Worm (Caenorhabditis elegans) whole organism, late embryonic: ENCODE measurements around the gene B0457.6.

Experiments
- C08G9.2 ChIP-seq: sonication (generic microtip); optimal IDR thresholded peaks from 2 replicates; lab custom pipeline; 2016; ENCODE audit warnings: mild to moderate bottlenecking, missing genetic modification characterization, moderate library complexity, missing compliant biosample characterization
- K09A11.1 ChIP-seq: sonication (generic microtip); optimal IDR thresholded peaks from 2 replicates; lab custom pipeline; 2017; ENCODE audit warnings: antibody characterized with exemption, mild to moderate bottlenecking, missing genetic modification characterization, missing compliant biosample characterization; ENCODE audit not compliant: insufficient read depth
- Y22D7AL.16 ChIP-seq: sonication (generic microtip); optimal IDR thresholded peaks from 2 replicates; lab custom pipeline; 2016; ENCODE audit warnings: missing genetic modification characterization, missing compliant biosample characterization
- ceh-18 ChIP-seq: sonication (generic microtip); optimal IDR thresholded peaks from 2 replicates; lab custom pipeline; 2016; ENCODE audit warnings: missing genetic modification characterization, missing compliant biosample characterization
- ceh-2 ChIP-seq: sonication (generic microtip); optimal IDR thresholded peaks from 2 replicates; lab custom pipeline; 2016; ENCODE audit warnings: missing genotype, missing genetic modification characterization, missing compliant biosample characterization
- ceh-24 ChIP-seq: sonication (generic microtip); optimal IDR thresholded peaks from 2 replicates; lab custom pipeline; 2016; ENCODE audit warnings: mild to moderate bottlenecking, missing genetic modification characterization, missing compliant biosample characterization
- ceh-31 ChIP-seq: sonication (generic microtip); optimal IDR thresholded peaks from 2 replicates; lab custom pipeline; 2016; ENCODE audit warnings: missing genetic modification characterization, missing compliant biosample characterization
- ceh-34 ChIP-seq: sonication (generic microtip); optimal IDR thresholded peaks from 2 replicates; lab custom pipeline; 2016; ENCODE audit warnings: mild to moderate bottlenecking, missing genetic modification characterization, missing compliant biosample characterization
- ceh-45 ChIP-seq: fragments of 200-800 bp; sonication (Bioruptor generic); IDR thresholded peaks from 2 replicates; pipeline ENCODE4 v1.3.6; 2022; ENCODE audit warnings: missing genetic modification reagents, missing genetic modification characterization, missing compliant biosample characterization
- ceh-48 ChIP-seq: sonication (generic microtip); optimal IDR thresholded peaks from 2 replicates; lab custom pipeline; 2016; ENCODE audit warnings: missing genetic modification characterization, inconsistent platforms, missing compliant biosample characterization
- dmd-4 ChIP-seq: sonication (generic microtip); optimal IDR thresholded peaks from 2 replicates; lab custom pipeline; 2016; ENCODE audit warnings: borderline replicate concordance, missing genetic modification characterization, missing compliant biosample characterization
- elt-2 ChIP-seq: sonication (generic microtip); optimal IDR thresholded peaks from 2 replicates; lab custom pipeline; 2016; ENCODE audit warnings: missing genetic modification reagents, missing genetic modification characterization, missing compliant biosample characterization
- ets-4 ChIP-seq: sonication (generic microtip); optimal IDR thresholded peaks from 2 replicates; lab custom pipeline; 2016; ENCODE audit warnings: missing genetic modification characterization, missing compliant biosample characterization
- eyg-1 ChIP-seq: sonication (generic microtip); optimal IDR thresholded peaks from 2 replicates; lab custom pipeline; 2016; ENCODE audit warnings: missing genotype, missing genetic modification characterization, missing compliant biosample characterization
- fax-1 ChIP-seq: sonication (generic microtip); optimal IDR thresholded peaks from 2 replicates; lab custom pipeline; 2016; ENCODE audit warnings: missing genotype, missing genetic modification characterization, missing compliant biosample characterization
- fkh-6 ChIP-seq: sonication (generic microtip); optimal IDR thresholded peaks from 2 replicates; lab custom pipeline; 2016; ENCODE audit warnings: missing genetic modification characterization, missing compliant biosample characterization
- hlh-13 ChIP-seq: fragments of 200-800 bp; sonication (Bioruptor generic); optimal IDR thresholded peaks from 2 replicates; lab custom pipeline; 2018; ENCODE audit warnings: mild to moderate bottlenecking, missing genetic modification characterization, missing compliant biosample characterization
- hlh-15 ChIP-seq: sonication (generic microtip); optimal IDR thresholded peaks from 2 replicates; lab custom pipeline; 2016; ENCODE audit warnings: missing genetic modification characterization, missing compliant biosample characterization
- lin-11 ChIP-seq: fragments of 200-800 bp; sonication (Bioruptor generic); optimal IDR thresholded peaks from 2 replicates; lab custom pipeline; 2018; ENCODE audit warnings: mild to moderate bottlenecking, missing genetic modification characterization, missing compliant biosample characterization
- madf-2 ChIP-seq: sonication (generic microtip); optimal IDR thresholded peaks from 2 replicates; lab custom pipeline; 2017; ENCODE audit warnings: missing genetic modification characterization, missing compliant biosample characterization
- nhr-11 ChIP-seq: fragments of 150-350 bp; optimal IDR thresholded peaks from 2 replicates; lab custom pipeline; 2014; ENCODE audit warnings: missing biosample characterization, missing genetic modification characterization
- pax-1 ChIP-seq: fragments of 150-350 bp; optimal IDR thresholded peaks from 2 replicates; lab custom pipeline; 2014; ENCODE audit warnings: missing biosample characterization, missing genetic modification characterization
- pqm-1 ChIP-seq: sonication (generic microtip); optimal IDR thresholded peaks from 2 replicates; lab custom pipeline; 2016; ENCODE audit warnings: missing genetic modification characterization, missing compliant biosample characterization
- rnt-1 ChIP-seq: sonication (generic microtip); optimal IDR thresholded peaks from 2 replicates; lab custom pipeline; 2016; ENCODE audit warnings: missing genetic modification characterization, missing compliant biosample characterization
- sdc-2 ChIP-seq: sonication (generic microtip); optimal IDR thresholded peaks from 2 replicates; lab custom pipeline; 2016; ENCODE audit warnings: missing genotype, missing genetic modification characterization, missing compliant biosample characterization
- sox-2 ChIP-seq: fragments of 200-800 bp; sonication (Bioruptor generic); IDR thresholded peaks from 2 replicates; pipeline ENCODE4 v1.3.6; 2022; ENCODE audit warnings: missing genetic modification reagents, missing genetic modification characterization, missing compliant biosample characterization
- syd-9 ChIP-seq: sonication (generic microtip); optimal IDR thresholded peaks from 2 replicates; lab custom pipeline; 2016; ENCODE audit warnings: mild to moderate bottlenecking, missing genetic modification characterization, moderate library complexity, missing compliant biosample characterization
- tbx-2 ChIP-seq: sonication (generic microtip); optimal IDR thresholded peaks from 2 replicates; lab custom pipeline; 2016; ENCODE audit warnings: missing genetic modification characterization, missing compliant biosample characterization
- tbx-7 ChIP-seq: sonication (generic microtip); optimal IDR thresholded peaks from 2 replicates; lab custom pipeline; 2016; ENCODE audit warnings: missing genotype, missing genetic modification characterization, missing compliant biosample characterization
- unc-42 ChIP-seq: sonication (generic microtip); optimal IDR thresholded peaks from 2 replicates; lab custom pipeline; 2016; ENCODE audit warnings: missing genotype, missing genetic modification characterization, missing compliant biosample characterization
- ztf-16 ChIP-seq: sonication (generic microtip); optimal IDR thresholded peaks from 2 replicates; lab custom pipeline; 2017; ENCODE audit warnings: missing genetic modification characterization, missing compliant biosample characterization

B0457.6 gene

DNA sequence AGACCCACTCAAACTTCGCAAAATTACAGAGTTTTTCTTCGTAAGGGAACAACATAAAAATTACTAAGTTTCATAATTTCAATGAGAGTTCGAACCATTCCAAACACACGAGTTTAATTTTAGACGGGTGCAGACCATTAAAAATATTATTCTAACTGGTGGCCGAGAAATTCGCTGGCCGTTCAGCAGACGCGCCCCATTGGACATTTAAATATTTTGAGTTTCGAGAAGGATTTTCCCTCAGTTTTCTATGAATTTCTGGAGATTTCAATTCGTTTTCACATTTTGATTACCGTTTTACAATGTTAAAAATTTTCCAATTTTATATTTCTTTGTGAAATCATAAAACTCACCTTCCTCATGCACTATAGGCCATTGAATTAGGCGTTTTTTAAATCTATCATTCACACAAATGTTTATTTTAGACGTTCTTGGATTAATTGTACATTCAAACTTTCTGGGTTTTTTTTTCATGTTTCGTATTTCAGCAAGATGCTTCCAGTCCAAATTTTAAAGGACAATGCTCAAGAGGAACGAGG lies 5.1 kb downstream of the B0457.6 start, which contains the start of gene cct-2:
Gene cct-2, plus strand, starts transcription at position 489 of the 539 bp plus-strand sequence.
- peak; percentile 38 for TF ChIP-seq rnt-1 (tag; lab: Kevin White, UChicago)
- TF ChIP-seq ztf-16 (tag; lab: Kevin White, UChicago), result peak; percentile 2
- peak; percentile 70 for TF ChIP-seq C08G9.2 (tag; lab: Kevin White, UChicago)
- TF ChIP-seq tbx-2 (tag; lab: Kevin White, UChicago), result peak; percentile 63
- TF ChIP-seq elt-2, result peak; percentile 17
- TF ChIP-seq ets-4 (tag; lab: Kevin White, UChicago), result peak; percentile 59
- peak; percentile 35 for TF ChIP-seq ceh-18 (tag; lab: Kevin White, UChicago)
- peak; percentile 20 for TF ChIP-seq ceh-34 (tag; lab: Kevin White, UChicago)
- TF ChIP-seq unc-42 (tag; lab: Kevin White, UChicago), result peak; percentile 14
- TF ChIP-seq ceh-31 (tag; lab: Kevin White, UChicago), result peak; percentile 86
- TF ChIP-seq pqm-1 (tag; lab: Kevin White, UChicago), result no peak
- no peak for TF ChIP-seq K09A11.1 (tag; lab: Kevin White, UChicago)
- TF ChIP-seq ceh-2 (tag; lab: Kevin White, UChicago), result peak; percentile 46
- TF ChIP-seq ceh-45 (GFP tag; lab: Robert Waterston, UW), result no peak
- TF ChIP-seq fkh-6 (tag; lab: Kevin White, UChicago), result peak; percentile 26
- peak; percentile 70 for TF ChIP-seq tbx-7 (tag; lab: Kevin White, UChicago)

DNA sequence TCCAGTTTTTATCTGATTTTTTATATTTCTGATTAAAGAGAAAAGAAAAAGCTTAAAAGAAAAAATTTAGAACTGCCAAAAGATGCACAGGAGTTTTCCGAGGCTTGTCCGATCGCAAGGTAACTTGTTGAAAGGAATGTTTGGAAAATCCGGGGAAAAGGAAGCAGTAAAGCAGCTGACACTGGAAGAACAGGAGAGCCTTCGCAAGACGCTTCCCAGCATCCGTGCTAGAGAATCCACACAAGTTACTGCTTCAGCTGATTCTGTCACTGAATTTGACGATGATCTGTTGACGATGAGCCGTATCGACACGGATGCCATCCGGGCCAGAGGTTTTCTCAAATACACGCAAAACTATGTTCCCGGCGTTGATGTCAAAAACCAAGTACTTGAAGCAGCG lies 7.5 kb downstream of the B0457.6 start, which contains the start of gene mrpl-50:
Gene mrpl-50, plus strand, starts transcription at position 71 of the 400 bp plus-strand sequence.
- TF ChIP-seq madf-2 (tag; lab: Kevin White, UChicago), result no peak

ce11 chrII:8930763-8931162 lies 8.5 kb downstream of the B0457.6 start, which contains the start of gene enol-1:
Gene enol-1 (plus strand): TSS chrII:8930997.
- TF ChIP-seq ceh-31 (tag; lab: Kevin White, UChicago) (no peak), fkh-6 (tag; lab: Kevin White, UChicago) (no peak), rnt-1 (tag; lab: Kevin White, UChicago) (no peak), dmd-4 (tag; lab: Kevin White, UChicago) (no peak), Y22D7AL.16 (tag; lab: Kevin White, UChicago) (no peak), elt-2 (no peak), ceh-24 (tag; lab: Kevin White, UChicago) (no peak), lin-11 (tag; lab: Kevin White, UChicago) (no peak), ceh-48 (tag; lab: Kevin White, UChicago) (no peak), pax-1 (no peak), ceh-45 (GFP tag; lab: Robert Waterston, UW) (no peak)
- TF ChIP-seq, all 69 proteins: peak for 0

DNA sequence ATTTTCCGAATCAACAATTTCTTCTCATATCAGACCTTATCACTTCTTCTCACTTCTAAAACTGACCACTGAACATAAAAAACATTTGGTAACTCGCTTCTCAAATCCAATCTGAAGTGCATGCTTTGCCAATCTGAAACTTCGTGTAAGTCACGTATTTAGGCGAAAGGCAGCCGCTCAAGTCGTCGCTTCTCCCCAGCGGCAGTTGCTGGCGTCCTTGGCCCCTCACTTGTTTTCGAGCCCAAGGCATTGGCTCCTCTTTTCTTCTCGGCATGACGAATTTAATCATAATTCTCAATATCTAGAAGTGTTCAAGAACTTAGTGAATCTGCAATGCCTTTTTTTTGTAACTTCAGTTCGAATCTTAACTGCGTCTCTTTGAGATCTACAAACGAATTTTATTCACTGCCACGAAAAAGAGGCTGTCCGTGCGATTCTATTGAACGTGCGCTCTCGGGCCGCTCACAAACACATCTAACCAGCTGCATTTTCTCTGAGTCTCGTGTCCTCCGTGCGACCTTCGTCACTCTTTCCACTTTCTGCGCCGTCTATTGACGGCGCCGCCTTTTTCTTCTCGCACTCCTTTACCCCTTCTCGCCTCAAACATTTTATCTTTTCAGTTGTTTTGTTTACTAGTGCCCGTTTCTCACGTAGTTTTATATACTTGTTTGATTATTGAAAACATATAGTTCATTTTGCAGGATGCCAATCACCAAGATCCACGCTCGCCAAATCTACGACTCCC lies 9.4 kb downstream of the B0457.6 start:
- TF ChIP-seq ceh-18 (tag; lab: Kevin White, UChicago), result peak; percentile 11
- TF ChIP-seq syd-9 (tag; lab: Kevin White, UChicago), result no peak
- no peak for TF ChIP-seq hlh-13
- TF ChIP-seq madf-2 (tag; lab: Kevin White, UChicago), result no peak
- no peak for TF ChIP-seq sox-2 (GFP tag; lab: Robert Waterston, UW)
- no peak for TF ChIP-seq nhr-11 (tag; lab: Kevin White, UChicago)
- TF ChIP-seq sdc-2 (tag; lab: Kevin White, UChicago), result peak; percentile 9
- no peak for TF ChIP-seq fax-1 (tag; lab: Kevin White, UChicago)
- TF ChIP-seq eyg-1 (tag; lab: Kevin White, UChicago), result no peak
- peak; percentile 29 for TF ChIP-seq unc-42 (tag; lab: Kevin White, UChicago)
- no peak for TF ChIP-seq hlh-15 (tag; lab: Kevin White, UChicago)
- TF ChIP-seq ztf-16 (tag; lab: Kevin White, UChicago), result no peak
- no peak for TF ChIP-seq Y22D7AL.16 (tag; lab: Kevin White, UChicago)
